Fruit fly (Drosophila melanogaster): ENCODE results near the gene CG31457.
A peak's percentile ranks its signal among the peaks of the same experiment; 100 is the strongest.

dm6 chr3R:23148433-23148832 is 20.7 kb upstream of the CG31457 start:
- TF ChIP-seq CG6808 (GFP tag; optimal IDR thresholded peaks at IDR 0.05): peak; percentile 27
- no peak for TF ChIP-seq CG16779 (tag; optimal IDR thresholded peaks at IDR 0.05)
- no peak for TF ChIP-seq fd85E (GFP tag; optimal IDR thresholded peaks at IDR 0.05)
- TF ChIP-seq CG6276 (GFP tag; optimal IDR thresholded peaks at IDR 0.05): peak; percentile 5

Measured in whole organism, prepupa.